Worm (Caenorhabditis elegans): ENCODE data around the gene T28C6.3.
A peak's percentile ranks its signal among the peaks of the same experiment; 100 is the strongest.

T28C6.3 gene

DNA sequence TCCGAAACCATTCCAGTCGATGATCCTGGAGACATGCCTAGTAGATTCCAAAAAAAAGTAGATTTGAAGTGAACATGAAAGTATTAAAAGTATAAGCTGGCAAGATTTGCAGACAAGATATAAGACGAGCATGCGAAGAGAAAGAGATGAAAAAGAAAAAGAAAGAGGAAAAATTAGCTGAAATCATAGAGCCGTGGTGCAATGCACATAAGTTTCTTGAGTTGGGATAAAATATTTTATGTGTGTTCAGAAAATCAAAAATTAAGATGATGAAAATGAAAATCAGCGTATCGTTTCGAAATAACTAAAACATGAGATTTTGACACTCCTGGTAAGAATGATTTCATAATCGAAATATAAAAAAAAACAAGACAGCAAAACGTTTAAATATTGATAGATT, 24.3 kb downstream of the T28C6.3 start, which contains the start of gene T11B7.2:
Gene T11B7.2, minus strand, starts transcription at position 101 of the 400 bp plus-strand sequence.
- TF ChIP-seq scrt-1 (GFP tag; IDR thresholded peaks at IDR 0.05) (no peak), ceh-13 (GFP tag; optimal IDR thresholded peaks at IDR 0.05) (no peak), flt-1 (GFP tag; IDR thresholded peaks at IDR 0.05) (no peak), hmbx-1 (tag; optimal IDR thresholded peaks at IDR 0.05) (no peak), tra-4 (tag; optimal IDR thresholded peaks at IDR 0.05) (no peak), sea-1 (GFP tag; conservative IDR thresholded peaks at IDR 0.05) (no peak), ama-1 (optimal IDR thresholded peaks at IDR 0.05) (no peak), aly-1 (tag; optimal IDR thresholded peaks at IDR 0.05) (no peak)

DNA sequence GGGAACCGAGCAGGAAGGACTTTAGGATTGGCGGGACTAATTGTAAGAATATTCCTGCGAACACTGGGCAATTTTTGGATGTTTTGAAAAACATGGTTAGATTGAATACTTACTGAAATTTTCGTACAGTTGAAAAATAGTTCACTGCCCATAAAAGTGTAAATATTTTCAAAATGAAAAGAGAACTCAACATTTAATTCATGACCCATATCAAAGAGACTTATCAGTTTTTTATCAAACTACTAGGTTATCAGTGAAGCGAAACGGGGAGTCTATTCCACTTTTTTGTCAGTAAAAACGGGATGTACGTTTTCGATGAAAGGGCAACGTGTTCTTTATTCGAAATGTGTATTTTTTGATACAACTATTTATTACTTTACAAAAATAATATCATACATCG, 25.8 kb downstream of the T28C6.3 start:
- no peak for TF ChIP-seq pes-1 (GFP tag; IDR thresholded peaks at IDR 0.05)
- no peak for TF ChIP-seq tra-4 (tag; optimal IDR thresholded peaks at IDR 0.05)

ce11 chrIV:8847918-8848317, 27.8 kb downstream of the T28C6.3 start, which contains the start of gene col-118:
TSS of gene col-118 (plus strand) at chrIV:8848218.
- TF ChIP-seq pes-1 (GFP tag; IDR thresholded peaks at IDR 0.05): no peak
- no peak for TF ChIP-seq scrt-1 (GFP tag; IDR thresholded peaks at IDR 0.05)
- TF ChIP-seq F13C5.2 (tag; optimal IDR thresholded peaks at IDR 0.05): no peak
- no peak for TF ChIP-seq hnd-1 (tag; optimal IDR thresholded peaks at IDR 0.05)
- TF ChIP-seq sea-1 (GFP tag; conservative IDR thresholded peaks at IDR 0.05): no peak
- TF ChIP-seq hmbx-1 (tag; optimal IDR thresholded peaks at IDR 0.05): no peak
- no peak for TF ChIP-seq B0310.2 (tag; optimal IDR thresholded peaks at IDR 0.05)
- TF ChIP-seq ama-1 (optimal IDR thresholded peaks at IDR 0.05): no peak
- TF ChIP-seq aly-1 (tag; optimal IDR thresholded peaks at IDR 0.05): no peak
- TF ChIP-seq hmg-4 (GFP tag; optimal IDR thresholded peaks at IDR 0.05): no peak
- TF ChIP-seq tbx-37 (GFP tag; conservative IDR thresholded peaks at IDR 0.05): no peak

- TF ChIP-seq ets-7 (tag; optimal IDR thresholded peaks at IDR 0.05) (no peak), sea-1 (GFP tag; conservative IDR thresholded peaks at IDR 0.05) (no peak), F13C5.2 (tag; optimal IDR thresholded peaks at IDR 0.05) (no peak), tbx-11 (GFP tag; IDR thresholded peaks at IDR 0.05) (no peak), hmg-4 (GFP tag; optimal IDR thresholded peaks at IDR 0.05) (no peak), B0310.2 (tag; optimal IDR thresholded peaks at IDR 0.05) (no peak), hmbx-1 (tag; optimal IDR thresholded peaks at IDR 0.05) (no peak), ama-1 (optimal IDR thresholded peaks at IDR 0.05) (no peak), ceh-13 (GFP tag; optimal IDR thresholded peaks at IDR 0.05) (no peak), pes-1 (GFP tag; IDR thresholded peaks at IDR 0.05) (no peak), hnd-1 (tag; optimal IDR thresholded peaks at IDR 0.05) (no peak), ceh-36 (tag; optimal IDR thresholded peaks at IDR 0.05) (no peak), tra-4 (tag; optimal IDR thresholded peaks at IDR 0.05) (no peak), flt-1 (GFP tag; IDR thresholded peaks at IDR 0.05) (no peak), scrt-1 (GFP tag; IDR thresholded peaks at IDR 0.05) (no peak), aly-1 (tag; optimal IDR thresholded peaks at IDR 0.05) (no peak), tbx-37 (GFP tag; conservative IDR thresholded peaks at IDR 0.05) (no peak)
Observed at ce11 chrIV:8848983-8849382, 28.8 kb downstream of the T28C6.3 start.

- TF ChIP-seq aly-1 (tag; optimal IDR thresholded peaks at IDR 0.05) (peak; percentile 48), ama-1 (optimal IDR thresholded peaks at IDR 0.05) (no peak), tbx-11 (GFP tag; IDR thresholded peaks at IDR 0.05) (no peak)
Observed at ce11 chrIV:8850807-8851206, 30.7 kb downstream of the T28C6.3 start.

ce11 chrIV:8852194-8852593, 32.1 kb downstream of the T28C6.3 start, which contains the start of gene alp-1:
TSS of gene alp-1 (plus strand) at chrIV:8852494.
- no peak for TF ChIP-seq hmbx-1 (tag; optimal IDR thresholded peaks at IDR 0.05)

ce11 chrIV:8853301-8853700, 33.2 kb downstream of the T28C6.3 start:
- TF ChIP-seq scrt-1 (GFP tag; IDR thresholded peaks at IDR 0.05) (no peak), tbx-11 (GFP tag; IDR thresholded peaks at IDR 0.05) (no peak), hnd-1 (tag; optimal IDR thresholded peaks at IDR 0.05) (no peak), aly-1 (tag; optimal IDR thresholded peaks at IDR 0.05) (no peak), ama-1 (optimal IDR thresholded peaks at IDR 0.05) (no peak), ceh-36 (tag; optimal IDR thresholded peaks at IDR 0.05) (no peak), flt-1 (GFP tag; IDR thresholded peaks at IDR 0.05) (no peak), ets-7 (tag; optimal IDR thresholded peaks at IDR 0.05) (no peak), F13C5.2 (tag; optimal IDR thresholded peaks at IDR 0.05) (no peak), ceh-13 (GFP tag; optimal IDR thresholded peaks at IDR 0.05) (no peak), pes-1 (GFP tag; IDR thresholded peaks at IDR 0.05) (no peak), B0310.2 (tag; optimal IDR thresholded peaks at IDR 0.05) (no peak), sea-1 (GFP tag; conservative IDR thresholded peaks at IDR 0.05) (no peak), hmbx-1 (tag; optimal IDR thresholded peaks at IDR 0.05) (no peak), tbx-37 (GFP tag; conservative IDR thresholded peaks at IDR 0.05) (no peak), tra-4 (tag; optimal IDR thresholded peaks at IDR 0.05) (no peak), hmg-4 (GFP tag; optimal IDR thresholded peaks at IDR 0.05) (no peak)

DNA sequence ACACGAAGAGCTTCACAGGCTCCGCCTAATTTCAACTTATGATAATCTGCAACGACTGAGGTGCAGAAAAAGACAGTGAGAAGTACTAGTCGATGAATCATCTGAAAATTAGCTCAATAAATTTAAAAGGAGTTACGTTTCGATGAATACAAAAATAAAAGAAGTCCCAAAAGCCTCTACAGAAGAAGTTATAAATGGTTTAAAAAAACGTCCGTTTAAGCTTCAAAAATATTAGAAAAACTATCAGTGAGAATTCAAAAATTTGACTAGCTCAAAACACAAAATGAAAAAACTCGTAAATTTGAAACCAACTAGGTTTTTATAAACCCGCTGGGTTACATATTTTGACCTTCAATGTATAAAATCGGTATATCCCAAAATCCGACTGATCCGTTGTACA, 35.8 kb downstream of the T28C6.3 start, which contains the start of gene T11B7.5:
Gene T11B7.5, minus strand, starts transcription at position 101 of the 400 bp plus-strand sequence.
- TF ChIP-seq flt-1 (GFP tag; IDR thresholded peaks at IDR 0.05): no peak
- no peak for TF ChIP-seq tra-4 (tag; optimal IDR thresholded peaks at IDR 0.05)
- TF ChIP-seq ets-7 (tag; optimal IDR thresholded peaks at IDR 0.05): no peak
- no peak for TF ChIP-seq sea-1 (GFP tag; conservative IDR thresholded peaks at IDR 0.05)
- no peak for TF ChIP-seq scrt-1 (GFP tag; IDR thresholded peaks at IDR 0.05)
- TF ChIP-seq aly-1 (tag; optimal IDR thresholded peaks at IDR 0.05): no peak
- TF ChIP-seq hmg-4 (GFP tag; optimal IDR thresholded peaks at IDR 0.05): no peak
- no peak for TF ChIP-seq ama-1 (optimal IDR thresholded peaks at IDR 0.05)
- no peak for TF ChIP-seq pes-1 (GFP tag; IDR thresholded peaks at IDR 0.05)
- TF ChIP-seq hnd-1 (tag; optimal IDR thresholded peaks at IDR 0.05): no peak
- no peak for TF ChIP-seq tbx-11 (GFP tag; IDR thresholded peaks at IDR 0.05)
- TF ChIP-seq ceh-36 (tag; optimal IDR thresholded peaks at IDR 0.05): no peak
- TF ChIP-seq hmbx-1 (tag; optimal IDR thresholded peaks at IDR 0.05): no peak
- no peak for TF ChIP-seq F13C5.2 (tag; optimal IDR thresholded peaks at IDR 0.05)
- no peak for TF ChIP-seq tbx-37 (GFP tag; conservative IDR thresholded peaks at IDR 0.05)
- no peak for TF ChIP-seq B0310.2 (tag; optimal IDR thresholded peaks at IDR 0.05)
- no peak for TF ChIP-seq ceh-13 (GFP tag; optimal IDR thresholded peaks at IDR 0.05)

Measured in whole organism, early embryonic.